Fruit fly (Drosophila melanogaster): ENCODE results near the gene Mur2B.

DNA sequence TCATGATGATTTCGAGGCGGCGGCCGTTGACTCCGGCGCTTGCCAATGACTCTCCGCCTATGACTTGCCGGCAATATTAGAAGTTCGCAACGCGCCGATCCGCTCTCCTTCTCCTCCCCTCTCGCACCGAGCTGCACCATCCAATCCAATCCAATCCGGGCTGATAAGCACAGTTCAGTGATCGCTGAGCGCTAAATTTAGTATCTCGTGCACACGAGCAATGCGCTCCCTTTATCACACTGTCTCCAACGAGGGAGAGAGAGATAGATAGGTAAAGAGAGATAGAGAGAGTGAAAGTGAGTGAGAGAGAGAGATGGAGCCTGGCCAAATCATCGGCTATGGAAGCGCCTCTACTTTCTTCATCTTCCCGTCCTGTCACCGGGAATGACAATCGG lies 89.7 kb downstream of the Mur2B start:
- TF ChIP-seq usp (GFP tag; optimal IDR thresholded peaks at IDR 0.05), result no peak
- TF ChIP-seq CG8478 (optimal IDR thresholded peaks at IDR 0.05), result no peak
- TF ChIP-seq Dll (optimal IDR thresholded peaks at IDR 0.05), result no peak
